Fruit fly (Drosophila melanogaster) whole organism, prepupa: Measurements from ENCODE around the gene CG9030.

Experiments
- Blimp-1 ChIP-seq: fragments of 200-800 bp; sonication (Bioruptor generic); optimal IDR thresholded peaks from 3 replicates; lab custom pipeline; 2017; ENCODE audit warnings: missing biosample characterization, missing genetic modification characterization, mild to moderate bottlenecking, moderate library complexity, missing genetic modification reagents
- CG10669 ChIP-seq: fragments of 200-800 bp; sonication (Bioruptor generic); optimal IDR thresholded peaks from 3 replicates; lab custom pipeline; 2018; ENCODE audit warnings: missing biosample characterization, mild to moderate bottlenecking, missing genetic modification characterization, moderate library complexity
- CG11762 ChIP-seq: fragments of 200-800 bp; sonication (Bioruptor generic); optimal IDR thresholded peaks from 3 replicates; lab custom pipeline; 2016; ENCODE audit warnings: missing biosample characterization, missing genetic modification characterization; ENCODE audit not compliant: insufficient read depth
- CG11902 ChIP-seq: fragments of 200-800 bp; sonication (Bioruptor generic); optimal IDR thresholded peaks from 3 replicates; lab custom pipeline; 2016; ENCODE audit warnings: missing biosample characterization, missing genetic modification characterization
- CG15336 ChIP-seq: fragments of 200-800 bp; sonication (Bioruptor generic); IDR thresholded peaks from 2 replicates; pipeline ENCODE4 v1.3.6; 2022; ENCODE audit warnings: missing biosample characterization, missing genetic modification characterization
- CG1621 ChIP-seq: fragments of 200-800 bp; sonication (Bioruptor generic); optimal IDR thresholded peaks from 3 replicates; lab custom pipeline; 2018; ENCODE audit warnings: missing biosample characterization, mild to moderate bottlenecking, missing genetic modification characterization
- CG16779 ChIP-seq: fragments of 200-800 bp; sonication (Bioruptor generic); optimal IDR thresholded peaks from 3 replicates; lab custom pipeline; 2017; ENCODE audit warnings: missing biosample characterization, mild to moderate bottlenecking, missing genetic modification characterization
- CG3032 ChIP-seq: fragments of 200-800 bp; optimal IDR thresholded peaks from 2 replicates; lab custom pipeline; 2019; ENCODE audit warnings: missing biosample characterization, mild to moderate bottlenecking, missing genetic modification characterization, moderate library complexity
- CG31627 ChIP-seq: fragments of 200-800 bp; sonication (Bioruptor generic); optimal IDR thresholded peaks from 3 replicates; lab custom pipeline; 2016; ENCODE audit warnings: missing biosample characterization, missing genetic modification characterization
- CG32006 ChIP-seq: fragments of 200-800 bp; sonication (Bioruptor generic); optimal IDR thresholded peaks from 3 replicates; lab custom pipeline; 2017; ENCODE audit warnings: missing biosample characterization, mild to moderate bottlenecking, missing genetic modification characterization
- CG34406 ChIP-seq: fragments of 200-800 bp; sonication (Bioruptor generic); optimal IDR thresholded peaks from 3 replicates; lab custom pipeline; 2016; ENCODE audit warnings: missing biosample characterization, missing genetic modification characterization
- CG3919 ChIP-seq: fragments of 200-800 bp; sonication (Bioruptor generic); optimal IDR thresholded peaks from 3 replicates; lab custom pipeline; 2016; ENCODE audit warnings: missing biosample characterization, missing genetic modification characterization
- CG4318 ChIP-seq: fragments of 200-800 bp; sonication (Bioruptor generic); optimal IDR thresholded peaks from 3 replicates; lab custom pipeline; 2017; ENCODE audit warnings: missing biosample characterization, mild to moderate bottlenecking, missing genetic modification characterization
- CG6163 ChIP-seq: fragments of 200-800 bp; sonication (Bioruptor generic); IDR thresholded peaks from 3 replicates; pipeline ENCODE4 v1.3.6; 2022; ENCODE audit warnings: missing biosample characterization, missing genetic modification characterization
- CG6276 ChIP-seq: fragments of 200-800 bp; sonication (Bioruptor generic); optimal IDR thresholded peaks from 2 replicates; lab custom pipeline; 2017; ENCODE audit warnings: missing biosample characterization, mild to moderate bottlenecking, missing genetic modification characterization
- CG6792 ChIP-seq: fragments of 200-800 bp; sonication (Bioruptor generic); optimal IDR thresholded peaks from 3 replicates; lab custom pipeline; 2016; ENCODE audit warnings: missing biosample characterization, missing genetic modification characterization
- CG6808 ChIP-seq: fragments of 200-800 bp; sonication (Bioruptor generic); optimal IDR thresholded peaks from 3 replicates; lab custom pipeline; 2017; ENCODE audit warnings: missing biosample characterization, missing genetic modification characterization, mild to moderate bottlenecking, moderate library complexity, missing genetic modification reagents
- CG6854 ChIP-seq: fragments of 200-800 bp; sonication (Bioruptor generic); optimal IDR thresholded peaks from 2 replicates; lab custom pipeline; 2017; ENCODE audit warnings: missing biosample characterization, mild to moderate bottlenecking, missing genetic modification characterization
- CG7368 ChIP-seq: fragments of 200-800 bp; sonication (Bioruptor generic); optimal IDR thresholded peaks from 3 replicates; lab custom pipeline; 2016; ENCODE audit warnings: missing biosample characterization, missing genetic modification characterization
- CG8119 ChIP-seq: fragments of 200-800 bp; sonication (Bioruptor generic); IDR thresholded peaks from 3 replicates; pipeline ENCODE4 v1.3.6; 2022; ENCODE audit warnings: missing biosample characterization, missing genetic modification characterization
- CG8319 ChIP-seq: fragments of 200-800 bp; sonication (Bioruptor generic); optimal IDR thresholded peaks from 3 replicates; lab custom pipeline; 2016; ENCODE audit warnings: missing biosample characterization, missing genetic modification characterization
- CG8632 ChIP-seq: fragments of 200-800 bp; sonication (Bioruptor generic); optimal IDR thresholded peaks from 3 replicates; lab custom pipeline; 2016; ENCODE audit warnings: missing biosample characterization, missing genetic modification characterization
- CG9139 ChIP-seq: fragments of 200-800 bp; sonication (Bioruptor generic); optimal IDR thresholded peaks from 3 replicates; lab custom pipeline; 2017; ENCODE audit warnings: missing biosample characterization, mild to moderate bottlenecking, missing genetic modification characterization
- Eip75B ChIP-seq: fragments of 200-800 bp; sonication (Bioruptor generic); optimal IDR thresholded peaks from 3 replicates; lab custom pipeline; 2016; ENCODE audit warnings: missing biosample characterization, missing genetic modification characterization
- Eip78C ChIP-seq: fragments of 200-800 bp; sonication (Bioruptor generic); peaks from one replicate; lab custom pipeline; 2016; ENCODE audit warnings: missing biosample characterization, missing genetic modification characterization
- Eip93F ChIP-seq: fragments of 200-800 bp; sonication (Bioruptor generic); optimal IDR thresholded peaks from 2 replicates; lab custom pipeline; 2016; ENCODE audit warnings: missing biosample characterization, mild to moderate bottlenecking, missing genetic modification characterization
- Ets21C ChIP-seq: fragments of 200-800 bp; sonication (Bioruptor generic); optimal IDR thresholded peaks from 3 replicates; lab custom pipeline; 2016; ENCODE audit warnings: missing biosample characterization, missing genetic modification characterization
- Ets96B ChIP-seq: fragments of 200-800 bp; optimal IDR thresholded peaks from 2 replicates; lab custom pipeline; 2019; ENCODE audit warnings: missing biosample characterization, mild to moderate bottlenecking, missing genetic modification characterization, moderate library complexity
- Gug ChIP-seq: fragments of 200-800 bp; sonication (Bioruptor generic); IDR thresholded peaks from 2 replicates; pipeline ENCODE4 v1.3.6; 2022; ENCODE audit warnings: missing biosample characterization, missing genetic modification characterization
- Hr38 ChIP-seq: sonication (Bioruptor generic); optimal IDR thresholded peaks from 2 replicates; lab custom pipeline; 2016; ENCODE audit warnings: missing biosample characterization, missing genetic modification characterization
- Hr39 ChIP-seq: fragments of 200-800 bp; sonication (Bioruptor generic); optimal IDR thresholded peaks from 2 replicates; lab custom pipeline; 2016; ENCODE audit warnings: missing biosample characterization, missing genetic modification characterization
- Hr4 ChIP-seq: fragments of 200-800 bp; sonication (Bioruptor generic); optimal IDR thresholded peaks from 3 replicates; lab custom pipeline; 2016; ENCODE audit warnings: missing biosample characterization, missing genetic modification characterization
- Lpt ChIP-seq: fragments of 200-800 bp; sonication (Bioruptor generic); optimal IDR thresholded peaks from 3 replicates; lab custom pipeline; 2016; ENCODE audit warnings: missing biosample characterization, missing genetic modification characterization
- Met ChIP-seq: fragments of 200-800 bp; sonication (Bioruptor generic); optimal IDR thresholded peaks from 3 replicates; lab custom pipeline; 2016; ENCODE audit warnings: missing biosample characterization, missing genetic modification characterization
- Sox102F ChIP-seq: fragments of 200-800 bp; sonication (Bioruptor generic); optimal IDR thresholded peaks from 2 replicates; lab custom pipeline; 2016; ENCODE audit warnings: missing biosample characterization, mild to moderate bottlenecking, missing genetic modification characterization
- Sox14 ChIP-seq: fragments of 200-800 bp; sonication (Bioruptor generic); optimal IDR thresholded peaks from 3 replicates; lab custom pipeline; 2016; ENCODE audit warnings: missing biosample characterization, missing genetic modification characterization
- Sox15 ChIP-seq: fragments of 200-800 bp; sonication (Bioruptor generic); optimal IDR thresholded peaks from 3 replicates; lab custom pipeline; 2016; ENCODE audit warnings: missing biosample characterization, missing genetic modification characterization
- achi ChIP-seq: fragments of 200-800 bp; sonication (Bioruptor generic); optimal IDR thresholded peaks from 3 replicates; lab custom pipeline; 2016; ENCODE audit warnings: missing biosample characterization, missing genetic modification characterization
- acj6 ChIP-seq: fragments of 200-800 bp; sonication (Bioruptor generic); optimal IDR thresholded peaks from 3 replicates; lab custom pipeline; 2016; ENCODE audit warnings: missing biosample characterization, missing genetic modification characterization
- cyc ChIP-seq: fragments of 200-800 bp; sonication (Bioruptor generic); optimal IDR thresholded peaks from 3 replicates; lab custom pipeline; 2016; ENCODE audit warnings: missing biosample characterization, missing genetic modification characterization
- dac ChIP-seq: fragments of 200-800 bp; sonication (Bioruptor generic); optimal IDR thresholded peaks from 2 replicates; lab custom pipeline; 2017; ENCODE audit warnings: missing biosample characterization, mild to moderate bottlenecking, missing genetic modification characterization
- dsx ChIP-seq: fragments of 200-800 bp; optimal IDR thresholded peaks from 3 replicates; lab custom pipeline; 2019; ENCODE audit warnings: missing biosample characterization, mild to moderate bottlenecking, missing genetic modification characterization, moderate library complexity; ENCODE audit not compliant: poor library complexity, severe bottlenecking
- eg ChIP-seq: fragments of 200-800 bp; sonication (Bioruptor generic); IDR thresholded peaks from 3 replicates; pipeline ENCODE4 v1.3.6; 2022; ENCODE audit warnings: missing biosample characterization, missing genetic modification characterization
- fd59A ChIP-seq: fragments of 200-800 bp; sonication (Bioruptor generic); optimal IDR thresholded peaks from 2 replicates; lab custom pipeline; 2017; ENCODE audit warnings: missing biosample characterization, mild to moderate bottlenecking, missing genetic modification characterization, missing genetic modification reagents
- fd85E ChIP-seq: fragments of 200-800 bp; sonication (Bioruptor generic); optimal IDR thresholded peaks from 3 replicates; lab custom pipeline; 2016; ENCODE audit warnings: missing biosample characterization, missing genetic modification characterization
- fkh ChIP-seq: fragments of 200-800 bp; sonication (Bioruptor generic); optimal IDR thresholded peaks from 3 replicates; lab custom pipeline; 2017; ENCODE audit warnings: missing biosample characterization, mild to moderate bottlenecking, missing genetic modification characterization, moderate library complexity
- lz ChIP-seq: fragments of 200-800 bp; sonication (Bioruptor generic); optimal IDR thresholded peaks from 3 replicates; lab custom pipeline; 2016; ENCODE audit warnings: missing biosample characterization, missing genetic modification characterization
- pdm3 ChIP-seq: fragments of 200-800 bp; sonication (Bioruptor generic); optimal IDR thresholded peaks from 3 replicates; lab custom pipeline; 2016; ENCODE audit warnings: missing biosample characterization, missing genetic modification characterization
- salr ChIP-seq, 2 experiments: fragments of 200-800 bp; sonication (Bioruptor generic); optimal IDR thresholded peaks; 3 replicates each; lab custom pipeline; 2016 to 2018; ENCODE audit warnings: missing biosample characterization in 2 of 2, missing genetic modification characterization in 2 of 2, mild to moderate bottlenecking in 1 of 2
- ss ChIP-seq, 2 experiments: fragments of 200-800 bp; sonication (Bioruptor generic); optimal IDR thresholded peaks; 2 replicates in 1 of 2; 3 replicates in 1 of 2; lab custom pipeline; 2017 to 2018; ENCODE audit warnings: mild to moderate bottlenecking in 2 of 2, missing biosample characterization in 2 of 2, missing genetic modification characterization in 2 of 2, moderate library complexity in 1 of 2
- svp ChIP-seq: fragments of 200-800 bp; sonication (Bioruptor generic); peaks from one replicate; lab custom pipeline; 2016; ENCODE audit warnings: missing biosample characterization, missing genetic modification characterization
- topi ChIP-seq: fragments of 200-800 bp; sonication (Bioruptor generic); optimal IDR thresholded peaks from 3 replicates; lab custom pipeline; 2016; ENCODE audit warnings: missing biosample characterization, missing genetic modification characterization
- vri ChIP-seq: fragments of 200-800 bp; sonication (Bioruptor generic); optimal IDR thresholded peaks from 3 replicates; lab custom pipeline; 2016; ENCODE audit warnings: missing biosample characterization, mild to moderate bottlenecking, missing genetic modification characterization

CG9030 gene

DNA sequence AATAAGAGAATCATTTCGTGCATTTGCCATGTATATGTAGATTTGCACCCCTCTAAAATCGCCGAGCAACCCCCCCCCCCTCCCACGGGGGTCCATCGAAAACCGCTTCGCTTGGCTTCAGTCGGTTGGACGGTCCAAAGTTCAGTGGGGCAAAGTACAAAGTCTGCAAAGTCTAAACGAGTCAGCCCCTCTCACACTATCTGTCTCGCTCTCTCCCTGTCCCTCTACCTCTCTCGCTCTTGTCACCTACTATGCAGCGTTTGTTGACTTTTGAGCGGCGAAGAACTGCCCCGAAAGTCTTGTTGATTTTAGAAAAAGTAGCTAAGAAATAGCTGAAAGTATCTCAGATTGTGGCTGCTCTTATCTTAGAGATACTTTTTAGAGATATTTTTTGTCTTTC lies 7.5 kb downstream of the CG9030 start:
- peak; percentile 79 for TF ChIP-seq Gug (GFP tag; lab: Robert Waterston, UW)
- peak; percentile 91 for TF ChIP-seq CG15336 (GFP tag; lab: Robert Waterston, UW)
- peak; percentile 38 for TF ChIP-seq fd59A (GFP tag; lab: Kevin White, UChicago)
- TF ChIP-seq CG8632 (GFP tag; lab: Kevin White, UChicago): peak; percentile 12
- peak; percentile 95 for TF ChIP-seq fkh
- TF ChIP-seq CG3032 (tag; lab: Kevin White, UChicago): peak; percentile 67
- peak; percentile 79 for TF ChIP-seq dac
- TF ChIP-seq achi (GFP tag; lab: Kevin White, UChicago): peak; percentile 59
- TF ChIP-seq Eip75B: no peak
- no peak for TF ChIP-seq vri
- TF ChIP-seq CG6854: peak; percentile 97
- TF ChIP-seq svp (GFP tag; lab: Kevin White, UChicago): no peak
- peak; percentile 65 for TF ChIP-seq Ets96B
- peak; percentile 82 for TF ChIP-seq CG10669 (GFP tag; lab: Kevin White, UChicago)
- TF ChIP-seq acj6: no peak
- peak; percentile 50 for TF ChIP-seq Hr4 (GFP tag; lab: Kevin White, UChicago)
- peak; percentile 81 for TF ChIP-seq dsx
- peak; percentile 82 for TF ChIP-seq CG7368 (GFP tag; lab: Kevin White, UChicago)
- no peak for TF ChIP-seq CG31627 (GFP tag; lab: Kevin White, UChicago)
- peak; percentile 27 for TF ChIP-seq CG4318 (GFP tag; lab: Kevin White, UChicago)
- no peak for TF ChIP-seq fd85E
- peak; percentile 1 for TF ChIP-seq Sox14 (GFP tag; lab: Kevin White, UChicago)
- TF ChIP-seq CG9139: peak; percentile 99
- TF ChIP-seq eg (GFP tag; lab: Robert Waterston, UW): peak; percentile 98
- TF ChIP-seq CG1621 (tag; lab: Kevin White, UChicago): peak; percentile 91
- no peak for TF ChIP-seq cyc (GFP tag; lab: Kevin White, UChicago)
- TF ChIP-seq CG34406 (GFP tag; lab: Kevin White, UChicago): peak; percentile 36
- peak; percentile 33 for TF ChIP-seq Hr38 (GFP tag; lab: Kevin White, UChicago)
- TF ChIP-seq Sox15 (GFP tag; lab: Kevin White, UChicago): no peak
- TF ChIP-seq Lpt (GFP tag; lab: Kevin White, UChicago): peak; percentile 91
- peak; percentile 63 for TF ChIP-seq CG8319
- peak; percentile 96 for TF ChIP-seq CG16779 (tag; lab: Kevin White, UChicago)
- peak; percentile 99 for TF ChIP-seq CG6276 (GFP tag; lab: Kevin White, UChicago)
- TF ChIP-seq CG6163 (GFP tag; lab: Robert Waterston, UW): peak; percentile 90
- TF ChIP-seq Ets21C: no peak
- TF ChIP-seq CG3919: peak; percentile 81
- peak; percentile 6 for TF ChIP-seq topi (GFP tag; lab: Kevin White, UChicago)
- peak; percentile 99 for TF ChIP-seq ss (GFP tag; optimal IDR thresholded peaks at IDR 0.05; lab: Kevin White, UChicago)
- TF ChIP-seq CG6808 (GFP tag; lab: Kevin White, UChicago): peak; percentile 98
- TF ChIP-seq lz (GFP tag; lab: Kevin White, UChicago): no peak
- TF ChIP-seq Met: no peak
- peak; percentile 65 for TF ChIP-seq CG32006
- TF ChIP-seq Eip93F (GFP tag; lab: Kevin White, UChicago): no peak
- no peak for TF ChIP-seq Sox102F (GFP tag; lab: Kevin White, UChicago)
- TF ChIP-seq CG11902: no peak
- peak; percentile 82 for TF ChIP-seq salr (GFP tag; optimal IDR thresholded peaks at IDR 0.05; lab: Kevin White, UChicago)
- no peak for TF ChIP-seq Hr39 (GFP tag; lab: Kevin White, UChicago)
- TF ChIP-seq CG6792 (GFP tag; lab: Kevin White, UChicago): no peak
- peak; percentile 75 for TF ChIP-seq CG11762 (GFP tag; lab: Kevin White, UChicago)
- peak; percentile 37 for TF ChIP-seq Eip78C
- peak; percentile 93 for TF ChIP-seq CG8119 (GFP tag; lab: Robert Waterston, UW)
- TF ChIP-seq Blimp-1: peak; percentile 53
- peak; percentile 8 for TF ChIP-seq pdm3 (GFP tag; lab: Kevin White, UChicago)
